Fruit fly (Drosophila melanogaster) whole organism, embryonic: ENCODE data around the gene CG32161.

ENCODE experiments used
- Atf3 ChIP-seq: fragments of 200-800 bp; sonication (Bioruptor generic); optimal IDR thresholded peaks from 3 replicates; lab custom pipeline; 2016; ENCODE audit warnings: missing biosample characterization, missing genetic modification characterization
- CG10267 ChIP-seq: fragments of 200-800 bp; sonication (Bioruptor generic); optimal IDR thresholded peaks from 2 replicates; lab custom pipeline; 2018; ENCODE audit warnings: missing biosample characterization, mild to moderate bottlenecking, missing genetic modification characterization, moderate library complexity
- CG11456 ChIP-seq: fragments of 200-800 bp; sonication (Bioruptor generic); IDR thresholded peaks from 3 replicates; pipeline ENCODE4 v1.3.6; 2022; ENCODE audit warnings: missing biosample characterization, missing genetic modification characterization
- CG16779 ChIP-seq: fragments of 200-800 bp; sonication (Bioruptor generic); IDR thresholded peaks from 2 replicates; pipeline ENCODE4 v1.3.6; 2022; ENCODE audit warnings: missing biosample characterization, missing genetic modification characterization
- CG18476 ChIP-seq: fragments of 200-800 bp; sonication (Bioruptor generic); optimal IDR thresholded peaks from 2 replicates; lab custom pipeline; 2016; ENCODE audit warnings: missing biosample characterization, mild to moderate bottlenecking, missing genetic modification characterization
- CG4360 ChIP-seq: fragments of 200-800 bp; sonication (Bioruptor generic); IDR thresholded peaks from 2 replicates; pipeline ENCODE4 v1.3.6; 2022; ENCODE audit warnings: missing biosample characterization, missing genetic modification characterization
- CG4617 ChIP-seq: fragments of 200-800 bp; sonication (Bioruptor generic); optimal IDR thresholded peaks from 3 replicates; lab custom pipeline; 2016; ENCODE audit warnings: missing biosample characterization, missing genetic modification characterization, borderline replicate concordance
- CG4707 ChIP-seq: fragments of 200-800 bp; sonication (Bioruptor generic); optimal IDR thresholded peaks from 2 replicates; lab custom pipeline; 2018; ENCODE audit warnings: missing biosample characterization, mild to moderate bottlenecking, missing genetic modification characterization, moderate library complexity
- CG4854 ChIP-seq: fragments of 200-800 bp; sonication (Bioruptor generic); optimal IDR thresholded peaks from 2 replicates; lab custom pipeline; 2016; ENCODE audit warnings: missing biosample characterization, missing genetic modification characterization, inconsistent platforms
- CG6854 ChIP-seq: fragments of 200-800 bp; sonication (Bioruptor generic); optimal IDR thresholded peaks from 3 replicates; lab custom pipeline; 2017; ENCODE audit warnings: missing biosample characterization, mild to moderate bottlenecking, missing genetic modification characterization
- CG7839 ChIP-seq: fragments of 200-800 bp; sonication (Bioruptor generic); optimal IDR thresholded peaks from 3 replicates; lab custom pipeline; 2018; ENCODE audit warnings: missing biosample characterization, mild to moderate bottlenecking, missing genetic modification characterization, moderate library complexity
- CG9609 ChIP-seq: fragments of 200-800 bp; sonication (Bioruptor generic); optimal IDR thresholded peaks from 3 replicates; lab custom pipeline; 2016; ENCODE audit warnings: missing biosample characterization, missing genetic modification characterization
- CrebB ChIP-seq: fragments of 200-800 bp; sonication (Bioruptor generic); optimal IDR thresholded peaks from 3 replicates; lab custom pipeline; 2018; ENCODE audit warnings: missing biosample characterization, mild to moderate bottlenecking, missing genetic modification characterization
- Dll ChIP-seq: fragments of 200-800 bp; sonication (Bioruptor generic); IDR thresholded peaks from 4 replicates; pipeline ENCODE4 v1.3.6; 2022; ENCODE audit warnings: missing biosample characterization, missing genetic modification characterization; ENCODE audit not compliant: partially characterized antibody
- ERR ChIP-seq: fragments of 200-800 bp; sonication (Bioruptor generic); optimal IDR thresholded peaks from 2 replicates; lab custom pipeline; 2016; ENCODE audit warnings: missing biosample characterization, missing genetic modification characterization
- Ets97D ChIP-seq: fragments of 200-800 bp; sonication (Bioruptor generic); optimal IDR thresholded peaks from 3 replicates; lab custom pipeline; 2016; ENCODE audit warnings: missing biosample characterization, missing genetic modification characterization
- Hey ChIP-seq: fragments of 200-800 bp; sonication (Bioruptor generic); optimal IDR thresholded peaks from 3 replicates; lab custom pipeline; 2018; ENCODE audit warnings: missing biosample characterization, mild to moderate bottlenecking, missing genetic modification characterization
- HmgD ChIP-seq: fragments of 200-800 bp; sonication (Bioruptor generic); optimal IDR thresholded peaks from 3 replicates; lab custom pipeline; 2016; ENCODE audit warnings: missing biosample characterization, missing genetic modification characterization
- Hsf ChIP-seq: fragments of 200-800 bp; sonication (Bioruptor generic); optimal IDR thresholded peaks from 3 replicates; lab custom pipeline; 2016; ENCODE audit warnings: missing biosample characterization, missing genetic modification characterization
- Oli ChIP-seq: fragments of 200-800 bp; sonication (Bioruptor generic); optimal IDR thresholded peaks from 2 replicates; lab custom pipeline; 2018; ENCODE audit warnings: missing biosample characterization, mild to moderate bottlenecking, missing genetic modification characterization, moderate library complexity
- Opbp ChIP-seq: fragments of 200-800 bp; sonication (Bioruptor generic); IDR thresholded peaks from 3 replicates; pipeline ENCODE4 v1.3.6; 2022; ENCODE audit warnings: missing biosample characterization, missing genetic modification characterization; ENCODE audit not compliant: partially characterized antibody
- Side ChIP-seq: fragments of 200-800 bp; sonication (Bioruptor generic); optimal IDR thresholded peaks from 2 replicates; lab custom pipeline; 2016; ENCODE audit warnings: missing biosample characterization, missing genetic modification characterization
- Sin3A ChIP-seq: fragments of >200 bp; optimal IDR thresholded peaks from 2 replicates; lab custom pipeline; 2018
- Sox100B ChIP-seq: fragments of 200-800 bp; sonication (Bioruptor generic); optimal IDR thresholded peaks from 3 replicates; lab custom pipeline; 2018; ENCODE audit warnings: missing biosample characterization, mild to moderate bottlenecking, missing genetic modification characterization
- Trl ChIP-seq, 3 experiments: fragments of >200 bp in 2 of 3; fragments of 200-800 bp in 1 of 3; sonication (Bioruptor generic) in 1 of 3; optimal IDR thresholded peaks; 2 replicates in 1 of 3; 3 replicates in 2 of 3; lab custom pipeline; 2016 to 2017; ENCODE audit warnings: missing biosample characterization in 1 of 3, missing genetic modification characterization in 1 of 3
- bbx ChIP-seq: fragments of 200-800 bp; sonication (Bioruptor generic); IDR thresholded peaks from 2 replicates; pipeline ENCODE4 v1.3.6; 2022; ENCODE audit warnings: missing biosample characterization, missing genetic modification characterization; ENCODE audit not compliant: partially characterized antibody
- bsh ChIP-seq, 2 experiments: fragments of 200-800 bp; sonication (Bioruptor generic); optimal IDR thresholded peaks; 2 replicates each; lab custom pipeline; 2017 to 2018; ENCODE audit warnings: mild to moderate bottlenecking in 2 of 2, missing biosample characterization in 2 of 2, missing genetic modification characterization in 2 of 2, moderate library complexity in 1 of 2
- inv ChIP-seq: fragments of 200-800 bp; sonication (Bioruptor generic); IDR thresholded peaks from 2 replicates; pipeline ENCODE4 v1.3.6; 2022; ENCODE audit warnings: missing biosample characterization, missing genetic modification characterization; ENCODE audit not compliant: partially characterized antibody
- knrl ChIP-seq: fragments of 200-800 bp; sonication (Bioruptor generic); IDR thresholded peaks from 3 replicates; pipeline ENCODE4 v1.3.6; 2022; ENCODE audit warnings: missing biosample characterization, missing genetic modification characterization; ENCODE audit not compliant: partially characterized antibody
- lbe ChIP-seq: fragments of 200-800 bp; sonication (Bioruptor generic); optimal IDR thresholded peaks from 2 replicates; lab custom pipeline; 2016; ENCODE audit warnings: missing biosample characterization, mild to moderate bottlenecking, missing genetic modification characterization
- lmd ChIP-seq: fragments of 200-800 bp; sonication (Bioruptor generic); IDR thresholded peaks from 2 replicates; pipeline ENCODE4 v1.3.6; 2022; ENCODE audit warnings: missing biosample characterization, missing genetic modification characterization
- luna ChIP-seq: fragments of 200-800 bp; sonication (Bioruptor generic); optimal IDR thresholded peaks from 2 replicates; lab custom pipeline; 2016; ENCODE audit warnings: missing biosample characterization, missing genetic modification characterization
- nom ChIP-seq: fragments of 200-800 bp; sonication (Bioruptor generic); optimal IDR thresholded peaks from 2 replicates; lab custom pipeline; 2017; ENCODE audit warnings: missing biosample characterization, missing genetic modification characterization, mild to moderate bottlenecking, moderate library complexity, missing genetic modification reagents
- oc ChIP-seq: fragments of 200-800 bp; sonication (Bioruptor generic); optimal IDR thresholded peaks from 2 replicates; lab custom pipeline; 2018; ENCODE audit warnings: missing biosample characterization, mild to moderate bottlenecking, missing genetic modification characterization, moderate library complexity
- pnt ChIP-seq: fragments of 200-800 bp; sonication (Bioruptor generic); optimal IDR thresholded peaks from 3 replicates; lab custom pipeline; 2016; ENCODE audit warnings: missing biosample characterization, missing genetic modification characterization
- prd ChIP-seq, 3 experiments: fragments of >200 bp in 2 of 3; fragments of 200-800 bp in 1 of 3; sonication (Bioruptor generic) in 1 of 3; optimal IDR thresholded peaks in 2 of 3; IDR thresholded peaks in 1 of 3; 2 replicates in 2 of 3; 3 replicates in 1 of 3; pipeline versions ENCODE4 v1.3.6 to Lab custom; 2017 to 2022; ENCODE audit warnings: missing biosample characterization in 1 of 3, missing genetic modification characterization in 1 of 3
- repo ChIP-seq: fragments of 200-800 bp; sonication (Bioruptor generic); optimal IDR thresholded peaks from 2 replicates; lab custom pipeline; 2016; ENCODE audit warnings: missing biosample characterization, missing genetic modification characterization
- ro ChIP-seq: fragments of 200-800 bp; sonication (Bioruptor generic); IDR thresholded peaks from 2 replicates; pipeline ENCODE4 v1.3.6; 2022; ENCODE audit warnings: missing biosample characterization, missing genetic modification characterization
- salm ChIP-seq: fragments of 200-800 bp; sonication (Bioruptor generic); optimal IDR thresholded peaks from 2 replicates; lab custom pipeline; 2018; ENCODE audit warnings: missing biosample characterization, mild to moderate bottlenecking, missing genetic modification characterization
- sd ChIP-seq: fragments of 200-800 bp; sonication (Bioruptor generic); optimal IDR thresholded peaks from 3 replicates; lab custom pipeline; 2018; ENCODE audit warnings: missing biosample characterization, mild to moderate bottlenecking, missing genetic modification characterization, moderate library complexity
- seq ChIP-seq: fragments of 200-800 bp; sonication (Bioruptor generic); IDR thresholded peaks from 2 replicates; pipeline ENCODE4 v1.3.6; 2022; ENCODE audit warnings: missing biosample characterization, missing genetic modification characterization
- shn ChIP-seq: fragments of 200-800 bp; sonication (Bioruptor generic); optimal IDR thresholded peaks from 3 replicates; lab custom pipeline; 2016; ENCODE audit warnings: missing biosample characterization, missing genetic modification characterization
- slbo ChIP-seq: fragments of 200-800 bp; sonication (Bioruptor generic); IDR thresholded peaks from 2 replicates; pipeline ENCODE4 v1.3.6; 2022; ENCODE audit warnings: missing biosample characterization, missing genetic modification characterization
- sr ChIP-seq: fragments of 200-800 bp; sonication (Bioruptor generic); IDR thresholded peaks from 3 replicates; pipeline ENCODE4 v1.3.6; 2022; ENCODE audit warnings: missing biosample characterization, missing genetic modification characterization
- vnd ChIP-seq: fragments of 200-800 bp; sonication (Bioruptor generic); IDR thresholded peaks from 3 replicates; pipeline ENCODE4 v1.3.6; 2022; ENCODE audit warnings: missing biosample characterization, missing genetic modification characterization; ENCODE audit not compliant: partially characterized antibody
- wek ChIP-seq: fragments of 200-800 bp; sonication (Bioruptor generic); optimal IDR thresholded peaks from 3 replicates; lab custom pipeline; 2018; ENCODE audit warnings: missing biosample characterization, mild to moderate bottlenecking, missing genetic modification characterization, moderate library complexity
- yki ChIP-seq: fragments of >200 bp; optimal IDR thresholded peaks from 3 replicates; lab custom pipeline; 2018

CG32161 gene

dm6 chr3L:16806823-16807325, 39.2 kb upstream of the CG32161 start (continued):
- TF ChIP-seq Hsf (peak; percentile 11), luna (GFP tag; lab: Kevin White, UChicago) (no peak), CG4854 (GFP tag; lab: Kevin White, UChicago) (no peak), CG11456 (peak; percentile 67; the same call in 2 of the 3 replicates), lmd (GFP tag; lab: Robert Waterston, UW) (peak; percentile 50; the same call in 1 of the 2 replicates), lbe (GFP tag; lab: Kevin White, UChicago) (peak; percentile 5), inv (GFP tag; lab: Robert Waterston, UW) (no peak), yki (lab: Kevin White, UChicago) (no peak)

- TF ChIP-seq Trl (optimal IDR thresholded peaks at IDR 0.05; lab: Kevin White, UChicago) (peak; percentile 51), Trl (GFP tag; optimal IDR thresholded peaks at IDR 0.05; lab: Kevin White, UChicago) (no peak), seq (GFP tag; lab: Robert Waterston, UW) (peak; percentile 14; the same call in 1 of the 2 replicates), Sox100B (GFP tag; lab: Kevin White, UChicago) (no peak), CG4360 (GFP tag; lab: Robert Waterston, UW) (peak; percentile 59; the same call in 1 of the 2 replicates), CrebB (tag; lab: Kevin White, UChicago) (no peak), nom (peak; percentile 72)
- TF ChIP-seq, all 482 proteins: peak for 4
These were observed 38.5 kb upstream of the CG32161 start, which contains the start of gene CG9674 for dm6 chr3L:16807558-16807957. CG9674 (minus strand) TSS chr3L:16807731.

dm6 chr3L:16808139-16808538, 37.9 kb upstream of the CG32161 start:
- peak; percentile 24 for TF ChIP-seq CG9609 (GFP tag; lab: Kevin White, UChicago)
- TF ChIP-seq knrl (GFP tag; lab: Robert Waterston, UW): no peak
- TF ChIP-seq Oli (tag; lab: Kevin White, UChicago): no peak
- TF ChIP-seq Hey: no peak
- peak; percentile 44 for TF ChIP-seq CG10267 (tag; lab: Kevin White, UChicago)
- TF ChIP-seq prd (optimal IDR thresholded peaks at IDR 0.05; lab: Kevin White, UChicago): no peak
- TF ChIP-seq prd (GFP tag; IDR thresholded peaks at IDR 0.05; lab: Robert Waterston, UW): no peak
- TF ChIP-seq shn (GFP tag; lab: Kevin White, UChicago): no peak
- no peak for TF ChIP-seq ro
- no peak for TF ChIP-seq sd
- peak; percentile 55; the same call in 1 of the 3 replicates for TF ChIP-seq Opbp (GFP tag; lab: Robert Waterston, UW)
- peak; percentile 68 for TF ChIP-seq CG4617 (GFP tag; lab: Kevin White, UChicago)
- TF ChIP-seq ERR (GFP tag; lab: Kevin White, UChicago): no peak
- no peak for TF ChIP-seq CG7839 (tag; lab: Kevin White, UChicago)
- TF ChIP-seq Side (GFP tag; lab: Kevin White, UChicago): no peak
- TF ChIP-seq pnt: no peak
- peak; percentile 89 for TF ChIP-seq Ets97D
- TF ChIP-seq CG16779 (GFP tag; lab: Robert Waterston, UW): no peak
- TF ChIP-seq bsh (GFP tag; optimal IDR thresholded peaks at IDR 0.05; lab: Kevin White, UChicago): no peak
- TF ChIP-seq Atf3: no peak
- no peak for TF ChIP-seq repo (GFP tag; lab: Kevin White, UChicago)
- no peak for TF ChIP-seq CG4707
- TF ChIP-seq vnd (GFP tag; lab: Robert Waterston, UW): no peak
- TF ChIP-seq CG18476: no peak
- TF ChIP-seq Sin3A (lab: Kevin White, UChicago): peak; percentile 21
- TF ChIP-seq wek: no peak
- no peak for TF ChIP-seq oc
- TF ChIP-seq slbo (GFP tag; lab: Robert Waterston, UW): peak; percentile 33; the same call in 1 of the 2 replicates
- TF ChIP-seq CG6854 (GFP tag; lab: Kevin White, UChicago): no peak
- TF ChIP-seq bbx (GFP tag; lab: Robert Waterston, UW): peak; percentile 23; the same call in 1 of the 2 replicates
- peak; percentile 54 for TF ChIP-seq HmgD (GFP tag; lab: Kevin White, UChicago)
- TF ChIP-seq Dll: no peak
- TF ChIP-seq sr (GFP tag; lab: Robert Waterston, UW): no peak
- TF ChIP-seq salm: no peak
